Fruit fly (Drosophila melanogaster): ENCODE results near the gene Spase22-23.

The Spase22-23 gene

DNA sequence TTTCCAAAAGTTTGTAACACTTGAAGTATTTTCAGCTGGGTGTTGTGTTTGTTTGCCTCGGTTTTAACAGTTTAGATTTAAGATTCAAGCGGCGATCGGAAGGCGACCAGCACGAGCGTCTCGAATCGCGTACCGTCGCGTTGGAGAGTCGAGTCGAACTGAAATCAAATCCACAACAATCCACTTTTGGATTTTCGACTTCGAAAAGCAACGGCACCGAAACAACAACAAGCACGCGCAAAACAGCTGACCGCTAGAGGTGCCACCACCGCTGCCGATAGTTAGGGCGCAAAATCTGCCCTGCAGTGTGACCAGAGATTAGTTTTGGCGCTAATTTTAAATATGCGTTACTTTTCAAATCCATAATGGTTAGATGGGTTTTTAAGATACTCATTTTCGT, 41.2 kb upstream of the Spase22-23 start, which contains the start of gene jar (continued):
- TF ChIP-seq CG2129 (GFP tag; IDR thresholded peaks at IDR 0.05; ENCODE audit: partially characterized antibody) (peak; percentile 70; the same call in 1 of the 2 replicates), Poxn (GFP tag; IDR thresholded peaks at IDR 0.05) (no peak), MESR4 (GFP tag; optimal IDR thresholded peaks at IDR 0.05) (peak; percentile 31), ken (GFP tag; IDR thresholded peaks at IDR 0.05) (no peak), mam (GFP tag; optimal IDR thresholded peaks at IDR 0.05) (no peak), ab (GFP tag; optimal IDR thresholded peaks at IDR 0.05) (no peak), fd96Cb (tag; optimal IDR thresholded peaks at IDR 0.05) (no peak), Tbp (GFP tag; optimal IDR thresholded peaks at IDR 0.05) (no peak), Med (GFP tag) (peak; percentile 87), Ravus (GFP tag; IDR thresholded peaks at IDR 0.05) (no peak), unpg (GFP tag; optimal IDR thresholded peaks at IDR 0.05) (peak; percentile 24), schlank (tag; optimal IDR thresholded peaks at IDR 0.05) (peak; percentile 34), Hr3 (GFP tag; optimal IDR thresholded peaks at IDR 0.05) (no peak), wor (GFP tag; IDR thresholded peaks at IDR 0.05) (no peak), sr (GFP tag; IDR thresholded peaks at IDR 0.05) (0 out of 3 replicates have a peak, but pooled peaks have one; percentile 41), Bdp1 (GFP tag; optimal IDR thresholded peaks at IDR 0.05) (peak; percentile 64), H2.0 (GFP tag; IDR thresholded peaks at IDR 0.05) (no peak), pita (GFP tag; optimal IDR thresholded peaks at IDR 0.05) (no peak), CG4854 (GFP tag; optimal IDR thresholded peaks at IDR 0.05) (no peak), CG11560 (tag; IDR thresholded peaks at IDR 0.05) (no peak), CG7786 (GFP tag; optimal IDR thresholded peaks at IDR 0.05) (no peak), lmd (GFP tag; IDR thresholded peaks at IDR 0.05) (0 out of 2 replicates have a peak, but pooled peaks have one; percentile 9), lilli (GFP tag; optimal IDR thresholded peaks at IDR 0.05) (peak; percentile 12), sd (tag; optimal IDR thresholded peaks at IDR 0.05) (peak; percentile 48), insv (GFP tag; optimal IDR thresholded peaks at IDR 0.05) (peak in 1 of 2 experiments; percentile 73), amos (GFP tag; IDR thresholded peaks at IDR 0.05; ENCODE audit: partially characterized antibody) (peak; percentile 95), lola (GFP tag; optimal IDR thresholded peaks at IDR 0.05) (no peak), Xrp1 (GFP tag; IDR thresholded peaks at IDR 0.05) (peak; percentile 42; the same call in 1 of the 2 replicates), CG9797 (GFP tag; optimal IDR thresholded peaks at IDR 0.05) (peak; percentile 99), CG12942 (GFP tag; optimal IDR thresholded peaks at IDR 0.05) (no peak), Opbp (GFP tag; IDR thresholded peaks at IDR 0.05; ENCODE audit: partially characterized antibody) (peak; percentile 95), CG12219 (GFP tag; optimal IDR thresholded peaks at IDR 0.05) (no peak), Hsf (GFP tag; optimal IDR thresholded peaks at IDR 0.05) (no peak), Mes4 (GFP tag; optimal IDR thresholded peaks at IDR 0.05) (no peak), C15 (GFP tag; IDR thresholded peaks at IDR 0.05) (no peak), CG8089 (GFP tag; optimal IDR thresholded peaks at IDR 0.05) (no peak), CG11093 (GFP tag; IDR thresholded peaks at IDR 0.05) (no peak), eyg (GFP tag; optimal IDR thresholded peaks at IDR 0.05) (no peak), CG16815 (GFP tag; optimal IDR thresholded peaks at IDR 0.05) (no peak), Trl (optimal IDR thresholded peaks at IDR 0.05) (no peak), Trl (GFP tag; optimal IDR thresholded peaks at IDR 0.05) (no peak), Ets97D (GFP tag; optimal IDR thresholded peaks at IDR 0.05) (peak; percentile 75), YL-1 (GFP tag; optimal IDR thresholded peaks at IDR 0.05) (peak; percentile 15), Side (GFP tag; optimal IDR thresholded peaks at IDR 0.05) (peak; percentile 14), CG33557 (GFP tag; optimal IDR thresholded peaks at IDR 0.05) (no peak), Oli (tag; optimal IDR thresholded peaks at IDR 0.05) (no peak), CG4730 (GFP tag; IDR thresholded peaks at IDR 0.05) (no peak), lab (GFP tag; optimal IDR thresholded peaks at IDR 0.05) (peak; percentile 60), ems (GFP tag; optimal IDR thresholded peaks at IDR 0.05) (peak; percentile 14), corto (GFP tag; optimal IDR thresholded peaks at IDR 0.05) (no peak), Xbp1 (GFP tag; optimal IDR thresholded peaks at IDR 0.05) (no peak), CG33213 (GFP tag; optimal IDR thresholded peaks at IDR 0.05) (peak; percentile 62)
